Worm (Caenorhabditis elegans): Measurements from ENCODE around the gene fars-3.

fars-3 gene

ce11 chrII:8446731-8447130, 17.9 kb upstream of the fars-3 start, which contains the start of gene cut-3:
Gene cut-3 (minus strand): TSS chrII:8446831.
- TF ChIP-seq mcd-1 (GFP tag; IDR thresholded peaks at IDR 0.05) (no peak), ekl-4 (GFP tag; IDR thresholded peaks at IDR 0.05) (no peak), mes-4 (tag; optimal IDR thresholded peaks at IDR 0.05) (no peak), nhr-80 (tag; optimal IDR thresholded peaks at IDR 0.05) (no peak), let-526 (GFP tag; IDR thresholded peaks at IDR 0.05) (no peak), F57C9.4 (tag; optimal IDR thresholded peaks at IDR 0.05) (no peak)

ce11 chrII:8449660-8450118, 15.0 kb upstream of the fars-3 start, which contains the start of gene F22B5.4:
Gene F22B5.4 (plus strand): TSS chrII:8449710.
- TF ChIP-seq rec-8 (tag; optimal IDR thresholded peaks at IDR 0.05) (no peak), cebp-1 (GFP tag; IDR thresholded peaks at IDR 0.05) (no peak), cebp-1 (tag; optimal IDR thresholded peaks at IDR 0.05) (no peak), madf-8 (GFP tag; conservative IDR thresholded peaks at IDR 0.05) (no peak), die-1 (tag; optimal IDR thresholded peaks at IDR 0.05) (no peak), F52B5.7 (tag; optimal IDR thresholded peaks at IDR 0.05) (no peak), F22D6.2 (tag; optimal IDR thresholded peaks at IDR 0.05) (no peak)

ce11 chrII:8450750-8451149, 13.9 kb upstream of the fars-3 start:
- no peak for TF ChIP-seq snpc-4 (GFP tag; optimal IDR thresholded peaks at IDR 0.05)
- TF ChIP-seq snpc-4 (tag; optimal IDR thresholded peaks at IDR 0.05), result no peak
- no peak for TF ChIP-seq madf-6 (GFP tag; IDR thresholded peaks at IDR 0.05)
- no peak for TF ChIP-seq F57A8.1 (GFP tag; optimal IDR thresholded peaks at IDR 0.05)
- no peak for TF ChIP-seq F57C9.4 (tag; optimal IDR thresholded peaks at IDR 0.05)
- TF ChIP-seq cebp-2 (GFP tag; IDR thresholded peaks at IDR 0.05), result no peak
- no peak for TF ChIP-seq zim-3 (tag; optimal IDR thresholded peaks at IDR 0.05)
- TF ChIP-seq nfya-1 (tag; optimal IDR thresholded peaks at IDR 0.05; ENCODE audit: borderline replicate concordance, insufficient read depth), result no peak
- no peak for TF ChIP-seq hmg-20 (GFP tag; IDR thresholded peaks at IDR 0.05)
- TF ChIP-seq lsl-1 (GFP tag; optimal IDR thresholded peaks at IDR 0.05), result no peak
- TF ChIP-seq nhr-27 (tag; optimal IDR thresholded peaks at IDR 0.05), result no peak
- TF ChIP-seq C06A6.2 (GFP tag; conservative IDR thresholded peaks at IDR 0.05), result no peak
- TF ChIP-seq mcd-1 (GFP tag; IDR thresholded peaks at IDR 0.05), result no peak
- TF ChIP-seq snpc-1.1 (tag; optimal IDR thresholded peaks at IDR 0.05; ENCODE audit: insufficient read depth), result no peak
- TF ChIP-seq C17E4.6 (GFP tag; IDR thresholded peaks at IDR 0.05), result no peak
- no peak for TF ChIP-seq F33H1.4 (GFP tag; IDR thresholded peaks at IDR 0.05)
- TF ChIP-seq lag-1 (GFP tag; IDR thresholded peaks at IDR 0.05), result no peak
- TF ChIP-seq hsf-1 (GFP tag; IDR thresholded peaks at IDR 0.05), result no peak
- no peak for TF ChIP-seq bed-1 (GFP tag; IDR thresholded peaks at IDR 0.05)

- TF ChIP-seq let-526 (GFP tag; IDR thresholded peaks at IDR 0.05), result no peak
- no peak for TF ChIP-seq madf-8 (GFP tag; conservative IDR thresholded peaks at IDR 0.05)
- no peak for TF ChIP-seq K11D2.4 (GFP tag; IDR thresholded peaks at IDR 0.05)
- TF ChIP-seq hrde-1 (tag; optimal IDR thresholded peaks at IDR 0.05; ENCODE audit: borderline replicate concordance), result no peak
- no peak for TF ChIP-seq madf-3 (GFP tag; IDR thresholded peaks at IDR 0.05)
- no peak for TF ChIP-seq nhr-27 (tag; optimal IDR thresholded peaks at IDR 0.05)
- no peak for TF ChIP-seq lir-1 (GFP tag; conservative IDR thresholded peaks at IDR 0.05)
- no peak for TF ChIP-seq him-1 (tag; optimal IDR thresholded peaks at IDR 0.05)
- no peak for TF ChIP-seq ceh-40 (GFP tag; IDR thresholded peaks at IDR 0.05)
- no peak for TF ChIP-seq ekl-4 (GFP tag; IDR thresholded peaks at IDR 0.05)
- no peak for TF ChIP-seq let-607 (tag; optimal IDR thresholded peaks at IDR 0.05)
- no peak for TF ChIP-seq lsy-27 (tag; optimal IDR thresholded peaks at IDR 0.05; ENCODE audit: borderline replicate concordance, insufficient read depth)
- no peak for TF ChIP-seq rpc-1 (optimal IDR thresholded peaks at IDR 0.05)
- TF ChIP-seq rpc-1 (tag; optimal IDR thresholded peaks at IDR 0.05), result no peak
- no peak for TF ChIP-seq egl-18 (GFP tag; IDR thresholded peaks at IDR 0.05)
- no peak for TF ChIP-seq F23B12.7 (tag; optimal IDR thresholded peaks at IDR 0.05; ENCODE audit: insufficient read depth)
- no peak for TF ChIP-seq aptf-3 (GFP tag; IDR thresholded peaks at IDR 0.05)
- TF ChIP-seq nhr-120 (GFP tag; IDR thresholded peaks at IDR 0.05), result no peak
- no peak for TF ChIP-seq athp-1 (tag; optimal IDR thresholded peaks at IDR 0.05)
Measured at ce11 chrII:8451425-8451824, 13.2 kb upstream of the fars-3 start.
